Worm (Caenorhabditis elegans) whole organism, late embryonic: ENCODE data around the gene clec-208.

Source experiments
- ama-1 ChIP-seq: fragments of 150-350 bp; optimal IDR thresholded peaks from 2 replicates; lab custom pipeline; 2014
- ceh-30 ChIP-seq: fragments of 150-350 bp; optimal IDR thresholded peaks from 2 replicates; lab custom pipeline; 2014; ENCODE audit warnings: missing biosample characterization, missing genetic modification characterization
- hlh-30 ChIP-seq: sonication (generic microtip); optimal IDR thresholded peaks from 2 replicates; lab custom pipeline; 2017; ENCODE audit warnings: antibody characterized with exemption, missing genetic modification characterization, missing compliant biosample characterization; ENCODE audit not compliant: insufficient read depth
- lin-11 ChIP-seq: fragments of 200-800 bp; sonication (Bioruptor generic); optimal IDR thresholded peaks from 2 replicates; lab custom pipeline; 2018; ENCODE audit warnings: mild to moderate bottlenecking, missing genetic modification characterization, missing compliant biosample characterization
- pag-3 ChIP-seq: sonication (generic microtip); optimal IDR thresholded peaks from 2 replicates; lab custom pipeline; 2016; ENCODE audit warnings: missing compliant biosample characterization, missing genetic modification characterization, borderline replicate concordance
- ztf-16 ChIP-seq: sonication (generic microtip); optimal IDR thresholded peaks from 2 replicates; lab custom pipeline; 2017; ENCODE audit warnings: missing genetic modification characterization, missing compliant biosample characterization

- TF ChIP-seq lin-11 (tag; lab: Kevin White, UChicago) (no peak), hlh-30 (no peak), ztf-16 (tag; lab: Kevin White, UChicago) (no peak), ceh-30 (tag; lab: Kevin White, UChicago) (no peak), pag-3 (no peak), ama-1 (no peak)
Measured at ce11 chrV:2137010-2137409, 39.3 kb downstream of the clec-208 start.
